Fruit fly (Drosophila melanogaster) whole organism, embryonic: ENCODE data around the gene AstC.

Source experiments
- Ada2b ChIP-seq: fragments of 200-800 bp; sonication (Bioruptor generic); IDR thresholded peaks from 2 replicates; pipeline ENCODE4 v1.3.6; 2022; ENCODE audit warnings: missing biosample characterization, missing genetic modification characterization
- CG10147 ChIP-seq: fragments of 200-800 bp; sonication (Bioruptor generic); optimal IDR thresholded peaks from 2 replicates; lab custom pipeline; 2019; ENCODE audit warnings: missing biosample characterization, mild to moderate bottlenecking, missing genetic modification characterization, moderate library complexity
- CG11247 ChIP-seq: fragments of 200-800 bp; sonication (Bioruptor generic); IDR thresholded peaks from 2 replicates; pipeline ENCODE4 v1.3.6; 2022; ENCODE audit warnings: missing biosample characterization, missing genetic modification characterization
- CG11456 ChIP-seq: fragments of 200-800 bp; sonication (Bioruptor generic); IDR thresholded peaks from 3 replicates; pipeline ENCODE4 v1.3.6; 2022; ENCODE audit warnings: missing biosample characterization, missing genetic modification characterization
- CG12236 ChIP-seq: fragments of 200-800 bp; sonication (Bioruptor generic); optimal IDR thresholded peaks from 2 replicates; lab custom pipeline; 2016; ENCODE audit warnings: missing biosample characterization, missing genetic modification characterization
- CG14050 ChIP-seq: fragments of 200-800 bp; sonication (Bioruptor generic); IDR thresholded peaks from 3 replicates; pipeline ENCODE4 v1.3.6; 2022; ENCODE audit warnings: missing biosample characterization, missing genetic modification characterization
- CG15269 ChIP-seq: fragments of 200-800 bp; sonication (Bioruptor generic); optimal IDR thresholded peaks from 2 replicates; lab custom pipeline; 2018; ENCODE audit warnings: missing biosample characterization, mild to moderate bottlenecking, missing genetic modification characterization, moderate library complexity
- CG17359 ChIP-seq: fragments of 200-800 bp; sonication (Bioruptor generic); optimal IDR thresholded peaks from 3 replicates; lab custom pipeline; 2018; ENCODE audit warnings: missing biosample characterization, mild to moderate bottlenecking, missing genetic modification characterization, moderate library complexity
- CG18476 ChIP-seq: fragments of 200-800 bp; sonication (Bioruptor generic); optimal IDR thresholded peaks from 2 replicates; lab custom pipeline; 2016; ENCODE audit warnings: missing biosample characterization, mild to moderate bottlenecking, missing genetic modification characterization
- CG3726 ChIP-seq: fragments of 200-800 bp; sonication (Bioruptor generic); IDR thresholded peaks from 3 replicates; pipeline ENCODE4, ENCODE4 v1.3.6; 2022; ENCODE audit warnings: missing biosample characterization, missing genetic modification characterization
- CG6854 ChIP-seq: fragments of 200-800 bp; sonication (Bioruptor generic); optimal IDR thresholded peaks from 3 replicates; lab custom pipeline; 2017; ENCODE audit warnings: missing biosample characterization, mild to moderate bottlenecking, missing genetic modification characterization
- CG8359 ChIP-seq: fragments of 200-800 bp; sonication (Bioruptor generic); optimal IDR thresholded peaks from 2 replicates; lab custom pipeline; 2017; ENCODE audit warnings: missing biosample characterization, mild to moderate bottlenecking, missing genetic modification characterization, borderline replicate concordance
- CG9437 ChIP-seq: fragments of 200-800 bp; sonication (Bioruptor generic); optimal IDR thresholded peaks from 2 replicates; lab custom pipeline; 2018; ENCODE audit warnings: missing biosample characterization, mild to moderate bottlenecking, missing genetic modification characterization
- CG9609 ChIP-seq: fragments of 200-800 bp; sonication (Bioruptor generic); optimal IDR thresholded peaks from 3 replicates; lab custom pipeline; 2016; ENCODE audit warnings: missing biosample characterization, missing genetic modification characterization
- CG9797 ChIP-seq: fragments of 200-800 bp; sonication (Bioruptor generic); optimal IDR thresholded peaks from 3 replicates; lab custom pipeline; 2018; ENCODE audit warnings: missing biosample characterization, mild to moderate bottlenecking, missing genetic modification characterization
- D19A ChIP-seq: fragments of 200-800 bp; optimal IDR thresholded peaks from 3 replicates; lab custom pipeline; 2019; ENCODE audit warnings: missing biosample characterization, mild to moderate bottlenecking, missing genetic modification characterization, moderate library complexity
- D19B ChIP-seq: fragments of 200-800 bp; sonication (Bioruptor generic); optimal IDR thresholded peaks from 2 replicates; lab custom pipeline; 2017; ENCODE audit warnings: missing biosample characterization, mild to moderate bottlenecking, missing genetic modification characterization
- Drgx ChIP-seq: fragments of 200-800 bp; sonication (Bioruptor generic); IDR thresholded peaks from 2 replicates; pipeline ENCODE4 v1.3.6; 2022; ENCODE audit warnings: missing biosample characterization, missing genetic modification characterization
- E2f2 ChIP-seq: fragments of 200-800 bp; sonication (Bioruptor generic); IDR thresholded peaks from 2 replicates; pipeline ENCODE4 v1.3.6; 2022; ENCODE audit warnings: missing biosample characterization, missing genetic modification characterization
- Fer3 ChIP-seq: fragments of 200-800 bp; sonication (Bioruptor generic); optimal IDR thresholded peaks from 2 replicates; lab custom pipeline; 2018; ENCODE audit warnings: missing biosample characterization, mild to moderate bottlenecking, missing genetic modification characterization, moderate library complexity
- HLH4C ChIP-seq: fragments of 200-800 bp; sonication (Bioruptor generic); IDR thresholded peaks from 3 replicates; pipeline ENCODE4 v1.3.6; 2022; ENCODE audit warnings: missing biosample characterization, missing genetic modification characterization; ENCODE audit not compliant: partially characterized antibody
- MBD-R2 ChIP-seq: fragments of 200-800 bp; sonication (Bioruptor generic); IDR thresholded peaks from 2 replicates; pipeline ENCODE4 v1.3.6; 2022; ENCODE audit warnings: missing biosample characterization, missing genetic modification characterization
- Pdp1 ChIP-seq, 2 experiments: fragments of 200-800 bp; sonication (Bioruptor generic); optimal IDR thresholded peaks; 3 replicates each; lab custom pipeline; 2016; ENCODE audit warnings: missing biosample characterization in 2 of 2, missing genetic modification characterization in 2 of 2, mild to moderate bottlenecking in 1 of 2, moderate library complexity in 1 of 2
- Poxn ChIP-seq: fragments of 200-800 bp; sonication (Bioruptor generic); IDR thresholded peaks from 2 replicates; pipeline ENCODE4 v1.3.6; 2022; ENCODE audit warnings: missing biosample characterization, missing genetic modification characterization
- Scr ChIP-seq: fragments of 200-800 bp; sonication (Bioruptor generic); IDR thresholded peaks from 2 replicates; pipeline ENCODE4 v1.3.6; 2022; ENCODE audit warnings: missing biosample characterization, missing genetic modification characterization; ENCODE audit not compliant: partially characterized antibody
- Vsx1 ChIP-seq: fragments of 200-800 bp; sonication (Bioruptor generic); optimal IDR thresholded peaks from 2 replicates; lab custom pipeline; 2017; ENCODE audit warnings: missing biosample characterization, mild to moderate bottlenecking, missing genetic modification characterization, missing genetic modification reagents
- aop ChIP-seq: fragments of 200-800 bp; sonication (Bioruptor generic); IDR thresholded peaks from 2 replicates; pipeline ENCODE4 v1.3.6; 2022; ENCODE audit warnings: missing biosample characterization, missing genetic modification characterization
- bab2 ChIP-seq: fragments of 200-800 bp; sonication (Bioruptor generic); optimal IDR thresholded peaks from 2 replicates; lab custom pipeline; 2016; ENCODE audit warnings: missing biosample characterization, missing genetic modification characterization
- btn ChIP-seq: fragments of 200-800 bp; sonication (Bioruptor generic); optimal IDR thresholded peaks from 2 replicates; lab custom pipeline; 2016; ENCODE audit warnings: missing biosample characterization, missing genetic modification characterization
- cas ChIP-seq: fragments of 200-800 bp; sonication (Bioruptor generic); IDR thresholded peaks from 2 replicates; pipeline ENCODE4 v1.3.6; 2022; ENCODE audit warnings: missing biosample characterization, missing genetic modification characterization
- chm ChIP-seq: fragments of 200-800 bp; sonication (Bioruptor generic); IDR thresholded peaks from 2 replicates; pipeline ENCODE4 v1.3.6; 2022; ENCODE audit warnings: missing biosample characterization, missing genetic modification characterization
- grn ChIP-seq: fragments of 200-800 bp; sonication (Bioruptor generic); optimal IDR thresholded peaks from 3 replicates; lab custom pipeline; 2017; ENCODE audit warnings: missing biosample characterization, missing genetic modification characterization
- gt ChIP-seq: fragments of 200-800 bp; sonication (Bioruptor generic); IDR thresholded peaks from 2 replicates; pipeline ENCODE4 v1.3.6; 2022; ENCODE audit warnings: missing biosample characterization, missing genetic modification characterization
- klu ChIP-seq: fragments of 200-800 bp; sonication (Bioruptor generic); IDR thresholded peaks from 2 replicates; pipeline ENCODE4 v1.3.6; 2022; ENCODE audit warnings: missing biosample characterization, missing genetic modification characterization
- oc ChIP-seq: fragments of 200-800 bp; sonication (Bioruptor generic); optimal IDR thresholded peaks from 2 replicates; lab custom pipeline; 2018; ENCODE audit warnings: missing biosample characterization, mild to moderate bottlenecking, missing genetic modification characterization, moderate library complexity
- org-1 ChIP-seq: fragments of 200-800 bp; sonication (Bioruptor generic); optimal IDR thresholded peaks from 2 replicates; lab custom pipeline; 2017; ENCODE audit warnings: missing biosample characterization, missing genetic modification characterization
- pum ChIP-seq: fragments of 200-800 bp; sonication (Bioruptor generic); optimal IDR thresholded peaks from 2 replicates; lab custom pipeline; 2016; ENCODE audit warnings: missing biosample characterization, missing genetic modification characterization
- sd ChIP-seq: fragments of 200-800 bp; sonication (Bioruptor generic); optimal IDR thresholded peaks from 3 replicates; lab custom pipeline; 2018; ENCODE audit warnings: missing biosample characterization, mild to moderate bottlenecking, missing genetic modification characterization, moderate library complexity
- sna ChIP-seq: fragments of 200-800 bp; sonication (Bioruptor generic); IDR thresholded peaks from 2 replicates; pipeline ENCODE4 v1.3.6; 2022; ENCODE audit warnings: missing biosample characterization, missing genetic modification characterization; ENCODE audit not compliant: partially characterized antibody
- tgo ChIP-seq: fragments of 200-800 bp; sonication (Bioruptor generic); IDR thresholded peaks from 3 replicates; pipeline ENCODE4 v1.3.6; 2022; ENCODE audit warnings: missing biosample characterization, missing genetic modification characterization
- tin ChIP-seq: fragments of 200-800 bp; sonication (Bioruptor generic); optimal IDR thresholded peaks from 3 replicates; lab custom pipeline; 2016; ENCODE audit warnings: missing biosample characterization, missing genetic modification characterization
- tio ChIP-seq: fragments of 200-800 bp; sonication (Bioruptor generic); optimal IDR thresholded peaks from 2 replicates; lab custom pipeline; 2017; ENCODE audit warnings: missing biosample characterization, missing genetic modification characterization, inconsistent platforms
- tup ChIP-seq: fragments of 200-800 bp; sonication (Bioruptor generic); optimal IDR thresholded peaks from 2 replicates; lab custom pipeline; 2016; ENCODE audit warnings: missing biosample characterization, mild to moderate bottlenecking, missing genetic modification characterization, moderate library complexity
- twi ChIP-seq: fragments of 200-800 bp; optimal IDR thresholded peaks from 2 replicates; lab custom pipeline; 2019; ENCODE audit warnings: missing biosample characterization, mild to moderate bottlenecking, missing genetic modification characterization, moderate library complexity
- usp ChIP-seq: fragments of >200 bp; optimal IDR thresholded peaks from 2 replicates; lab custom pipeline; 2017; ENCODE audit warnings: missing biosample characterization, missing genetic modification characterization
- wek ChIP-seq: fragments of 200-800 bp; sonication (Bioruptor generic); optimal IDR thresholded peaks from 3 replicates; lab custom pipeline; 2018; ENCODE audit warnings: missing biosample characterization, mild to moderate bottlenecking, missing genetic modification characterization, moderate library complexity

Gene AstC

DNA sequence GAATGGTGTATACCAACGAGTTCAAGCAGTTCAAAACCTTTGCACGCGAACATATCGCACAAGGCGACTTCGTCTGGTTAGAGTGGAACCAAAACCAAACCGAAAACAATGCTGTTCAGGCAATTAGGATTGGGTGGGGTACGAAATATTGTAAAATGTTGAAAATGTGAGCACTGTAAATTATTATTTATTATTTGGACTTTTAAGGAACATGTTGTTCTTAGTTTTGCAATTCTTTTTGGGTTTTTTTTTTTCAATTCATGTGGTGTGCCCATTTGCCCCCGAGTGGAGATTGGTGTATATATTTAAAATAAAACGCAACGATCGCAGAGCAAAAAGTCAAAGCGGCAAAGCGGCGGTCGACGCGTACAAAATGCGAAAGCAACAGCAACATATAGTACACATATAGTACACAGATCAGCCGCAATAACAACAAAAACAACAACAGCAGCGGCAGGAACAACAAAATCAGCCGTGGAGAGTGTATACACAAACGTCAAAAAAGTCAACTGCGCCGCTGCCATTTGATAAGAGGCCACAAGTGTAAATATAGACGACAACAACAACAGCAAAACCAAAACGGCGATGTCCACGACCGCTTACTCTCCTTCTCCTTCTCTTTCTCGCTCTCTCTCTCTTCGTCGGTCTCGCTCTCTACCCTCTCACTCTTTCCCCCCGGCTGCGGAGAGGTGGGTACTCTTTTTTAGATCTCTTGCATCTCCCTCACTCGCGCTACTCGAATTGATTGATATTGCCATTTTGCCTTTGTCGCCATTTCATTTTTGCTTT lies 36.3 kb downstream of the AstC start (continued):
- TF ChIP-seq E2f2 (peak; percentile 18; the same call in 1 of the 2 replicates), CG8359 (GFP tag; lab: Kevin White, UChicago) (peak; percentile 5), HLH4C (GFP tag; lab: Robert Waterston, UW) (no peak), CG14050 (no peak; the same call in 2 of the 3 replicates), sd (tag; lab: Kevin White, UChicago) (no peak), btn (GFP tag; lab: Kevin White, UChicago) (no peak), CG9437 (GFP tag; lab: Kevin White, UChicago) (no peak), Ada2b (GFP tag; lab: Robert Waterston, UW) (0 out of 2 replicates have a peak, but pooled peaks have one; percentile 15), CG15269 (tag; lab: Kevin White, UChicago) (peak; percentile 36), D19B (no peak), gt (GFP tag; lab: Robert Waterston, UW) (no peak), twi (tag; lab: Kevin White, UChicago) (no peak), tup (GFP tag; lab: Kevin White, UChicago) (no peak), CG3726 (no peak), wek (GFP tag; lab: Kevin White, UChicago) (peak; percentile 26), CG9609 (GFP tag; lab: Kevin White, UChicago) (no peak), bab2 (GFP tag; lab: Kevin White, UChicago) (no peak), Poxn (GFP tag; lab: Robert Waterston, UW) (no peak)

DNA sequence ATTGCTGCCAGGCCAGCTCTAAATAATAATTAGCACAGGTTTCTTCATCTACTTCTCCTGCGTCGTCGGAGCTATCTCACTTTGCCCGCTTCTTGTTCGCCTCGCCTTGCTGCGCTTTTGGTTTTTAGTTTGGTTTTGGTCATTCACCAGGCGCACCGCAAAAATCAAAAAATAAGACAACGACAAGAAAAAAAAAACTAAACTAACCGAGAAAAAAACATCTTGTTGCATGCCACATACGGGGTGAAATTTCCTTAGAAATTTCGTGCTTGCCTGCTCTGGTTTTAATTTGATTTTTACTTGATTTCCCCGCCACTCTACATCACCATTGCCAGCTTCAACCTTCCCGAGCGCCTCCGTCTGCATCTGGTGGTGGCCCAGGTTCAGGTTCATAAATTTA lies 39.4 kb downstream of the AstC start:
- TF ChIP-seq Vsx1 (GFP tag; lab: Kevin White, UChicago), result no peak
- TF ChIP-seq sna, result no peak
- TF ChIP-seq pum (GFP tag; lab: Kevin White, UChicago), result no peak
- TF ChIP-seq CG12236 (GFP tag; lab: Kevin White, UChicago), result no peak
- no peak for TF ChIP-seq D19A
- no peak for TF ChIP-seq MBD-R2 (GFP tag; lab: Robert Waterston, UW)
- peak; percentile 14; the same call in 1 of the 2 replicates for TF ChIP-seq Drgx
- TF ChIP-seq CG11456, result no peak

DNA sequence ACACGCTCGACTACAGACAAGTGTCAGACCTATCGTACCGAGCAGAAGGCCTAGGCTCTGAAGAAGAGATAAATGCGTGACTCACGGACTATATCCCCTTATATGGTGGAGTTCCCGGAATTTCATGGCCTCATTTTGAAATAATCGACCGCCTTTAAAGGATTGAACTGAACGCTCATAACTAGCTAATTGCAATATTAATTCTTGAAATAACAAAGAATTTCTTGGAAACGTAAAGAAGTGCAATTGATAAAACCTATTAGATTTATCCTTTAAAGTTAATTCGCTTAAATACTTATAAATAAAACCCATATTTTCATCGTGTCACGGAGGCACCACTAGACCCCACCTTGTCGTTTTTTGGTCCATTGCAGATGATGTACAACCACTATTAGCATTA lies 40.1 kb downstream of the AstC start:
- no peak for TF ChIP-seq tin
- TF ChIP-seq Pdp1 (GFP tag; optimal IDR thresholded peaks at IDR 0.05; lab: Kevin White, UChicago), result no peak
- no peak for TF ChIP-seq Scr (GFP tag; lab: Robert Waterston, UW)
- no peak for TF ChIP-seq oc
- no peak for TF ChIP-seq chm (GFP tag; lab: Robert Waterston, UW)
- no peak for TF ChIP-seq CG6854
- TF ChIP-seq aop (GFP tag; lab: Robert Waterston, UW), result no peak
- no peak for TF ChIP-seq CG10147
- no peak for TF ChIP-seq CG9797 (GFP tag; lab: Kevin White, UChicago)
- TF ChIP-seq Fer3, result no peak
- TF ChIP-seq klu (GFP tag; lab: Robert Waterston, UW), result no peak
- no peak for TF ChIP-seq cas (GFP tag; lab: Robert Waterston, UW)
- TF ChIP-seq CG17359 (tag; lab: Kevin White, UChicago), result no peak
- TF ChIP-seq CG11247 (GFP tag; lab: Robert Waterston, UW), result no peak
- TF ChIP-seq tio (GFP tag; lab: Kevin White, UChicago), result no peak
- TF ChIP-seq usp (GFP tag; lab: Kevin White, UChicago), result no peak
- TF ChIP-seq org-1, result no peak
- TF ChIP-seq CG18476 (GFP tag; lab: Kevin White, UChicago), result no peak
- no peak for TF ChIP-seq grn (GFP tag; lab: Kevin White, UChicago)
- TF ChIP-seq tgo (GFP tag; lab: Robert Waterston, UW), result no peak
